Fruit fly (Drosophila melanogaster): Measurements from ENCODE around the gene CG9932.

The CG9932 gene

DNA sequence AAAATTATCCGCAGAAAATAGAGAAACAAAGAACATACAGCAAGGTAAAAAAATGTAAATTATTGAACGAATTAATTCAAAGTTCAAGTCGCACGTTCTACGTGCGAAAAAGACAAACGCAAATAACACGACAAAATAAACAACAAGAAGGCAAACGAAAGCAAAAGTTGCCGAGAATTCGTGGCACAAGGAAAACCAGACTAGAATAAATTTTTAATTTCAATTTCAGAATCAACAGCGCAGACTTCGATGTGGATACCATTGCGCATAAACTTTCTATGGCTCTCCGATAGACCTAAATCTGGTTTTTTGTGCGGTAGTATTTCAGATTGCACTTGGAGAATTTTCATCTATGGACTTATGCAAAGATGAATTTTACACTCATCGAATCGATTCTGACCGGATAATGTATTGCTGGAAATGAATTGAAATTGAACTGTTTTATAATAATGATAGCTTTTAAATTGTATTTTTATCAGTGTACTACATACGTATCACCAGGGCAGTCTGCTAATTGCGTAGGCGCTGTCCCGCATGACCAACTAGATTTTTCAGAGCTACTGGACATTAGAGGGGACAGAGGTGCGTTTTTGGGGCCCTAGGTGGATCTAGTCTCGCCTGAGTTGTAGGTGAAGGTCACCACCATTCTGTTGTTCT, 23.6 kb upstream of the CG9932 start:
- peak; percentile 85 for TF ChIP-seq sv (GFP tag; optimal IDR thresholded peaks at IDR 0.05)
- no peak for TF ChIP-seq Mio (GFP tag; optimal IDR thresholded peaks at IDR 0.05)

DNA sequence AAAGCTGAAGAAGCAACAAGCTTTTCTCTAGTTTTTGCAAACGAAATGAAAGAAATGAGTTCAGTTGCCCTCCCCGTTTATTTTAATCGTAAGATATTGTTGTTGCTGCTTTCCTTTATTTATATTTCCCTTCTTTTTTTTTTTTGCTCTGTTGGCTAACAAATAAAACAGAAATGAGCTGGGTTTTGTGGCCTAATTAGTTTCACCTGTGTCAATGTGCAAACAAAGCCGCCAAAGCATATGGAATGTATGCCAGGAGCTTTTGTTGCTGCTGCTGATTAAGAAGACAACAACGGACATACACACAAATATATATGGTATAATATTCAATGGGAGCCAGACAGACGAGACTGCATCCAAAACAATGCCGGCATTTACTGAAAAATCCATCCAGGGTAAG, 22.2 kb upstream of the CG9932 start:
- TF ChIP-seq N (GFP tag; optimal IDR thresholded peaks at IDR 0.05): no peak
- TF ChIP-seq sage (GFP tag; optimal IDR thresholded peaks at IDR 0.05): no peak
- no peak for TF ChIP-seq HLH106 (tag; optimal IDR thresholded peaks at IDR 0.05)
- TF ChIP-seq br (GFP tag; optimal IDR thresholded peaks at IDR 0.05): peak; percentile 68
- no peak for TF ChIP-seq Mio (GFP tag; optimal IDR thresholded peaks at IDR 0.05)
- TF ChIP-seq Myc (optimal IDR thresholded peaks at IDR 0.05): no peak
- TF ChIP-seq CG32264 (GFP tag; optimal IDR thresholded peaks at IDR 0.05): peak; percentile 48
- peak; percentile 73 for TF ChIP-seq Hnf4 (GFP tag; optimal IDR thresholded peaks at IDR 0.05)
- TF ChIP-seq dmrt93B (GFP tag; optimal IDR thresholded peaks at IDR 0.05): peak; percentile 6
- no peak for TF ChIP-seq Dif (GFP tag; optimal IDR thresholded peaks at IDR 0.05; ENCODE audit: partially characterized antibody)
- no peak for TF ChIP-seq CrebA (GFP tag; optimal IDR thresholded peaks at IDR 0.05; ENCODE audit: borderline replicate concordance)
- TF ChIP-seq sv (GFP tag; optimal IDR thresholded peaks at IDR 0.05): no peak
- peak; percentile 59 for TF ChIP-seq tai (GFP tag; optimal IDR thresholded peaks at IDR 0.05)
- TF ChIP-seq dsf (GFP tag; optimal IDR thresholded peaks at IDR 0.05; ENCODE audit: borderline replicate concordance): no peak
- TF ChIP-seq GATAd (GFP tag; optimal IDR thresholded peaks at IDR 0.05): no peak
- no peak for TF ChIP-seq pan (optimal IDR thresholded peaks at IDR 0.05)
- peak; percentile 93 for TF ChIP-seq Hr83 (GFP tag; optimal IDR thresholded peaks at IDR 0.05; ENCODE audit: poor library complexity, severe bottlenecking)
- TF ChIP-seq Vsx2 (GFP tag; optimal IDR thresholded peaks at IDR 0.05; ENCODE audit: partially characterized antibody): no peak
- TF ChIP-seq Hr78 (GFP tag; optimal IDR thresholded peaks at IDR 0.05): no peak
- TF ChIP-seq woc (GFP tag; optimal IDR thresholded peaks at IDR 0.05): no peak
- TF ChIP-seq psq (GFP tag; optimal IDR thresholded peaks at IDR 0.05): peak; percentile 67
- no peak for TF ChIP-seq lola (GFP tag; optimal IDR thresholded peaks at IDR 0.05)
- peak in 1 of 2 experiments; percentile 73 for TF ChIP-seq foxo (GFP tag; optimal IDR thresholded peaks at IDR 0.05)
- TF ChIP-seq jim (GFP tag; optimal IDR thresholded peaks at IDR 0.05): no peak
- TF ChIP-seq OdsH (GFP tag; optimal IDR thresholded peaks at IDR 0.05): peak; percentile 85
- TF ChIP-seq dl (GFP tag; optimal IDR thresholded peaks at IDR 0.05; ENCODE audit: insufficient read depth in 1 of 2, partially characterized antibody in 2 of 2): no peak
- TF ChIP-seq fru (GFP tag; optimal IDR thresholded peaks at IDR 0.05): peak; percentile 74
- TF ChIP-seq ey (GFP tag; optimal IDR thresholded peaks at IDR 0.05): peak; percentile 27
- TF ChIP-seq CG9705 (GFP tag; optimal IDR thresholded peaks at IDR 0.05): no peak
- TF ChIP-seq rgr (GFP tag; optimal IDR thresholded peaks at IDR 0.05): peak; percentile 90
- TF ChIP-seq usp (GFP tag; optimal IDR thresholded peaks at IDR 0.05): no peak
- TF ChIP-seq Abd-B (GFP tag; optimal IDR thresholded peaks at IDR 0.05): no peak
- peak; percentile 88 for TF ChIP-seq h (GFP tag; optimal IDR thresholded peaks at IDR 0.05)
- TF ChIP-seq Rel (GFP tag; optimal IDR thresholded peaks at IDR 0.05): no peak
- TF ChIP-seq Rel (tag; optimal IDR thresholded peaks at IDR 0.05): no peak
- peak; percentile 56 for TF ChIP-seq Jra (GFP tag; optimal IDR thresholded peaks at IDR 0.05)
- TF ChIP-seq brk (GFP tag; optimal IDR thresholded peaks at IDR 0.05): peak; percentile 56
- TF ChIP-seq Dfd (GFP tag; optimal IDR thresholded peaks at IDR 0.05): no peak
- TF ChIP-seq Sp1 (GFP tag; optimal IDR thresholded peaks at IDR 0.05): peak; percentile 9

DNA sequence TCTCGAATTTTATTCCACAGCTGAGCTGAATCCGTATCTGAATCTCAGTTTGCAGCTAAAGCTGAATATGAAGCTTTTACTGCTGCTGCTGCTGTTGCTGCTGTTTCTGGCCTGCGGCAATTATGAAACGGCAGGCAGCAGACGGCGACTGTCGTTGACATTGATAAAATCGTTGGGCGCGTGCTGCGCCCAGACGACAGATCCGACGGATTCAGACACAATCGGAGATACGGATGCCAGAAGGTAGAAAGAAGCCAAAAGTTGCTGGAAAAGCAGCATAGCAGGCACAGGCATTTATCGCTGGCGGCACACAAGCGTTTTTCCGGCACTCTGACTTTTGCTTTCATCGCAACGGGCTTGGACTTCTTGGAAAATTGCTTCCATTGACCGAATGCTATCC, 19.5 kb upstream of the CG9932 start:
- no peak for TF ChIP-seq br (GFP tag; optimal IDR thresholded peaks at IDR 0.05)
